Worm (Caenorhabditis elegans) whole organism, L4/young adult: ENCODE data around the gene scl-23.

Experiments
- dao-5 ChIP-seq: sonication (generic microtip); optimal IDR thresholded peaks from 2 replicates; lab custom pipeline; 2016; ENCODE audit warnings: missing genotype, missing genetic modification characterization, moderate library complexity, missing compliant biosample characterization
- him-1 ChIP-seq: sonication (generic microtip); optimal IDR thresholded peaks from 2 replicates; lab custom pipeline; 2016; ENCODE audit warnings: missing genotype, missing genetic modification reagents, missing genetic modification characterization, missing compliant biosample characterization

- TF ChIP-seq him-1 (tag; lab: Kevin White, UChicago) (no peak), dao-5 (tag; lab: Kevin White, UChicago) (no peak)
Measured at ce11 chrIV:109307-109706, 19.4 kb upstream of the scl-23 start, which contains the start of gene B0545.4.
